Fruit fly (Drosophila melanogaster) whole organism, embryonic: ENCODE results near the gene Cipc.

Experiments
- Aef1 ChIP-seq: fragments of 200-800 bp; sonication (Bioruptor generic); IDR thresholded peaks from 3 replicates; pipeline ENCODE4 v1.3.6; 2022; ENCODE audit warnings: missing biosample characterization, missing genetic modification characterization
- Atf6 ChIP-seq: fragments of 200-800 bp; sonication (Bioruptor generic); IDR thresholded peaks from 2 replicates; pipeline ENCODE4 v1.3.6; 2022; ENCODE audit warnings: missing biosample characterization, missing genetic modification characterization
- CG10267 ChIP-seq: fragments of 200-800 bp; sonication (Bioruptor generic); optimal IDR thresholded peaks from 2 replicates; lab custom pipeline; 2018; ENCODE audit warnings: missing biosample characterization, mild to moderate bottlenecking, missing genetic modification characterization, moderate library complexity
- CG11560 ChIP-seq: fragments of 200-800 bp; sonication (Bioruptor generic); IDR thresholded peaks from 3 replicates; pipeline ENCODE4 v1.3.6; 2022; ENCODE audit warnings: missing biosample characterization, missing genetic modification characterization
- CG13287 ChIP-seq: fragments of 200-800 bp; sonication (Bioruptor generic); IDR thresholded peaks from 2 replicates; pipeline ENCODE4 v1.3.6; 2022; ENCODE audit warnings: missing biosample characterization, missing genetic modification characterization; ENCODE audit not compliant: partially characterized antibody
- CG15073 ChIP-seq: fragments of 200-800 bp; sonication (Bioruptor generic); optimal IDR thresholded peaks from 2 replicates; lab custom pipeline; 2016; ENCODE audit warnings: missing biosample characterization, missing genetic modification characterization
- CG15269 ChIP-seq: fragments of 200-800 bp; sonication (Bioruptor generic); optimal IDR thresholded peaks from 2 replicates; lab custom pipeline; 2018; ENCODE audit warnings: missing biosample characterization, mild to moderate bottlenecking, missing genetic modification characterization, moderate library complexity
- CG15601 ChIP-seq: fragments of 200-800 bp; sonication (Bioruptor generic); optimal IDR thresholded peaks from 3 replicates; lab custom pipeline; 2019; ENCODE audit warnings: missing biosample characterization, mild to moderate bottlenecking, missing genetic modification characterization, moderate library complexity
- CG16813 ChIP-seq: fragments of 200-800 bp; sonication (Bioruptor generic); IDR thresholded peaks from 3 replicates; pipeline ENCODE4 v1.3.6; 2022; ENCODE audit warnings: missing biosample characterization, missing genetic modification characterization; ENCODE audit not compliant: partially characterized antibody
- CG2678 ChIP-seq: fragments of 200-800 bp; sonication (Bioruptor generic); optimal IDR thresholded peaks from 3 replicates; lab custom pipeline; 2019; ENCODE audit warnings: missing biosample characterization, mild to moderate bottlenecking, missing genetic modification characterization, moderate library complexity
- CG2712 ChIP-seq: fragments of 200-800 bp; optimal IDR thresholded peaks from 3 replicates; lab custom pipeline; 2019; ENCODE audit warnings: missing biosample characterization, mild to moderate bottlenecking, missing genetic modification characterization, moderate library complexity
- CG3281 ChIP-seq: fragments of 200-800 bp; sonication (Bioruptor generic); optimal IDR thresholded peaks from 3 replicates; lab custom pipeline; 2017; ENCODE audit warnings: missing biosample characterization, mild to moderate bottlenecking, missing genetic modification characterization
- CG3847 ChIP-seq: fragments of 200-800 bp; sonication (Bioruptor generic); IDR thresholded peaks from 2 replicates; pipeline ENCODE4 v1.3.6; 2022; ENCODE audit warnings: missing biosample characterization, missing genetic modification characterization
- CG3995 ChIP-seq: fragments of 200-800 bp; sonication (Bioruptor generic); optimal IDR thresholded peaks from 3 replicates; lab custom pipeline; 2016; ENCODE audit warnings: missing biosample characterization, missing genetic modification characterization
- CG6272 ChIP-seq: fragments of 200-800 bp; sonication (Bioruptor generic); IDR thresholded peaks from 2 replicates; pipeline ENCODE4 v1.3.6; 2022; ENCODE audit warnings: missing biosample characterization, missing genetic modification characterization
- CG6689 ChIP-seq: fragments of 200-800 bp; sonication (Bioruptor generic); IDR thresholded peaks from 2 replicates; pipeline ENCODE4 v1.3.6; 2022; ENCODE audit warnings: missing biosample characterization, missing genetic modification characterization
- CG7987 ChIP-seq: fragments of 200-800 bp; sonication (Bioruptor generic); optimal IDR thresholded peaks from 2 replicates; lab custom pipeline; 2018; ENCODE audit warnings: missing biosample characterization, mild to moderate bottlenecking, missing genetic modification characterization, moderate library complexity
- CG9932 ChIP-seq: fragments of 200-800 bp; sonication (Bioruptor generic); IDR thresholded peaks from 2 replicates; pipeline ENCODE4 v1.3.6; 2022; ENCODE audit warnings: missing biosample characterization, missing genetic modification characterization
- CoRest ChIP-seq: fragments of 200-800 bp; sonication (Bioruptor generic); optimal IDR thresholded peaks from 3 replicates; lab custom pipeline; 2018; ENCODE audit warnings: missing biosample characterization, mild to moderate bottlenecking, missing genetic modification characterization, moderate library complexity
- D ChIP-seq, 2 experiments: fragments of 200-800 bp in 1 of 2; fragments of >200 bp in 1 of 2; sonication (Bioruptor generic) in 1 of 2; optimal IDR thresholded peaks; 2 replicates in 1 of 2; 3 replicates in 1 of 2; lab custom pipeline; 2017; ENCODE audit warnings: mild to moderate bottlenecking in 1 of 2, missing biosample characterization in 1 of 2, missing genetic modification characterization in 1 of 2, missing genetic modification reagents in 1 of 2
- D19B ChIP-seq: fragments of 200-800 bp; sonication (Bioruptor generic); optimal IDR thresholded peaks from 2 replicates; lab custom pipeline; 2017; ENCODE audit warnings: missing biosample characterization, mild to moderate bottlenecking, missing genetic modification characterization
- Dad ChIP-seq: fragments of 200-800 bp; sonication (Bioruptor generic); optimal IDR thresholded peaks from 3 replicates; lab custom pipeline; 2016; ENCODE audit warnings: missing biosample characterization, missing genetic modification characterization
- Dfd ChIP-seq, 2 experiments: fragments of >200 bp; optimal IDR thresholded peaks; 2 replicates each; lab custom pipeline; 2017; ENCODE audit warnings: missing biosample characterization in 2 of 2, missing genetic modification characterization in 2 of 2
- Ets97D ChIP-seq: fragments of 200-800 bp; sonication (Bioruptor generic); optimal IDR thresholded peaks from 3 replicates; lab custom pipeline; 2016; ENCODE audit warnings: missing biosample characterization, missing genetic modification characterization
- Fer1 ChIP-seq: fragments of 200-800 bp; sonication (Bioruptor generic); optimal IDR thresholded peaks from 2 replicates; lab custom pipeline; 2017; ENCODE audit warnings: missing biosample characterization, mild to moderate bottlenecking, missing genetic modification characterization
- Hey ChIP-seq: fragments of 200-800 bp; sonication (Bioruptor generic); optimal IDR thresholded peaks from 3 replicates; lab custom pipeline; 2018; ENCODE audit warnings: missing biosample characterization, mild to moderate bottlenecking, missing genetic modification characterization
- HmgZ ChIP-seq: fragments of 200-800 bp; sonication (Bioruptor generic); optimal IDR thresholded peaks from 2 replicates; lab custom pipeline; 2018; ENCODE audit warnings: missing biosample characterization, mild to moderate bottlenecking, missing genetic modification characterization
- Hr78 ChIP-seq, 2 experiments: fragments of 200-800 bp in 1 of 2; fragments of >200 bp in 1 of 2; sonication (Bioruptor generic) in 1 of 2; optimal IDR thresholded peaks; 2 replicates each; lab custom pipeline; 2017 to 2019; ENCODE audit warnings: missing biosample characterization in 2 of 2, missing genetic modification characterization in 2 of 2, mild to moderate bottlenecking in 1 of 2, moderate library complexity in 1 of 2
- MBD-R2 ChIP-seq: fragments of 200-800 bp; sonication (Bioruptor generic); IDR thresholded peaks from 2 replicates; pipeline ENCODE4 v1.3.6; 2022; ENCODE audit warnings: missing biosample characterization, missing genetic modification characterization
- NK7.1 ChIP-seq: fragments of 200-800 bp; sonication (Bioruptor generic); optimal IDR thresholded peaks from 3 replicates; lab custom pipeline; 2016; ENCODE audit warnings: missing biosample characterization, missing genetic modification characterization
- Ssrp ChIP-seq: fragments of 200-800 bp; sonication (Bioruptor generic); optimal IDR thresholded peaks from 2 replicates; lab custom pipeline; 2018; ENCODE audit warnings: missing biosample characterization, mild to moderate bottlenecking, missing genetic modification characterization, moderate library complexity
- abd-A ChIP-seq: fragments of 200-800 bp; sonication (Bioruptor generic); optimal IDR thresholded peaks from 3 replicates; lab custom pipeline; 2019; ENCODE audit warnings: missing biosample characterization, mild to moderate bottlenecking, missing genetic modification characterization, moderate library complexity
- az2 ChIP-seq: fragments of 200-800 bp; sonication (Bioruptor generic); optimal IDR thresholded peaks from 3 replicates; lab custom pipeline; 2016; ENCODE audit warnings: missing biosample characterization, missing genetic modification characterization
- cg ChIP-seq: fragments of 200-800 bp; sonication (Bioruptor generic); optimal IDR thresholded peaks from 3 replicates; lab custom pipeline; 2019; ENCODE audit warnings: missing biosample characterization, mild to moderate bottlenecking, missing genetic modification characterization, moderate library complexity
- ci ChIP-seq: fragments of 200-800 bp; sonication (Bioruptor generic); IDR thresholded peaks from 3 replicates; pipeline ENCODE4 v1.3.6; 2022; ENCODE audit warnings: missing biosample characterization, missing genetic modification characterization
- crc ChIP-seq: fragments of 200-800 bp; sonication (Bioruptor generic); optimal IDR thresholded peaks from 2 replicates; lab custom pipeline; 2016; ENCODE audit warnings: missing biosample characterization, missing genetic modification characterization
- croc ChIP-seq: fragments of 200-800 bp; sonication (Bioruptor generic); conservative IDR thresholded peaks from 3 replicates; pipeline ENCODE4 v1.3.6; 2022; ENCODE audit warnings: missing biosample characterization, missing genetic modification characterization
- dan ChIP-seq: fragments of 200-800 bp; sonication (Bioruptor generic); IDR thresholded peaks from 2 replicates; pipeline ENCODE4 v1.3.6; 2022; ENCODE audit warnings: missing biosample characterization, missing genetic modification characterization
- eyg ChIP-seq: fragments of 200-800 bp; sonication (Bioruptor generic); optimal IDR thresholded peaks from 3 replicates; lab custom pipeline; 2016; ENCODE audit warnings: missing biosample characterization, missing genetic modification characterization
- ham ChIP-seq: fragments of 200-800 bp; sonication (Bioruptor generic); IDR thresholded peaks from 2 replicates; pipeline ENCODE4 v1.3.6; 2022; ENCODE audit warnings: missing biosample characterization, missing genetic modification characterization
- hbn ChIP-seq: fragments of 200-800 bp; sonication (Bioruptor generic); IDR thresholded peaks from 2 replicates; pipeline ENCODE4 v1.3.6; 2022; ENCODE audit warnings: missing biosample characterization, missing genetic modification characterization; ENCODE audit not compliant: partially characterized antibody
- mld ChIP-seq: fragments of 200-800 bp; sonication (Bioruptor generic); IDR thresholded peaks from 3 replicates; pipeline ENCODE4 v1.3.6; 2022; ENCODE audit warnings: missing biosample characterization, missing genetic modification characterization; ENCODE audit not compliant: partially characterized antibody
- oc ChIP-seq: fragments of 200-800 bp; sonication (Bioruptor generic); optimal IDR thresholded peaks from 2 replicates; lab custom pipeline; 2018; ENCODE audit warnings: missing biosample characterization, mild to moderate bottlenecking, missing genetic modification characterization, moderate library complexity
- p53 ChIP-seq: fragments of 200-800 bp; sonication (Bioruptor generic); optimal IDR thresholded peaks from 2 replicates; lab custom pipeline; 2016; ENCODE audit warnings: missing biosample characterization, missing genetic modification characterization
- prd ChIP-seq, 3 experiments: fragments of >200 bp in 2 of 3; fragments of 200-800 bp in 1 of 3; sonication (Bioruptor generic) in 1 of 3; optimal IDR thresholded peaks in 2 of 3; IDR thresholded peaks in 1 of 3; 2 replicates in 2 of 3; 3 replicates in 1 of 3; pipeline versions ENCODE4 v1.3.6 to Lab custom; 2017 to 2022; ENCODE audit warnings: missing biosample characterization in 1 of 3, missing genetic modification characterization in 1 of 3
- salm ChIP-seq: fragments of 200-800 bp; sonication (Bioruptor generic); optimal IDR thresholded peaks from 2 replicates; lab custom pipeline; 2018; ENCODE audit warnings: missing biosample characterization, mild to moderate bottlenecking, missing genetic modification characterization
- scrt ChIP-seq: fragments of 200-800 bp; sonication (Bioruptor generic); optimal IDR thresholded peaks from 2 replicates; lab custom pipeline; 2018; ENCODE audit warnings: missing biosample characterization, mild to moderate bottlenecking, missing genetic modification characterization, moderate library complexity
- ssp ChIP-seq: fragments of 200-800 bp; sonication (Bioruptor generic); IDR thresholded peaks from 2 replicates; pipeline ENCODE4 v1.3.6; 2022; ENCODE audit warnings: missing biosample characterization, missing genetic modification characterization
- vvl ChIP-seq: fragments of 200-800 bp; sonication (Bioruptor generic); IDR thresholded peaks from 2 replicates; pipeline ENCODE4 v1.3.6; 2022; ENCODE audit warnings: missing biosample characterization, missing genetic modification characterization

Gene Cipc

dm6 chr3R:26105924-26106494, 659 bp upstream of the Cipc start (continued):
- TF ChIP-seq CG7987: no peak
- no peak for TF ChIP-seq eyg (GFP tag; lab: Kevin White, UChicago)
- TF ChIP-seq CG10267 (tag; lab: Kevin White, UChicago): peak; percentile 2
- TF ChIP-seq Aef1: peak; percentile 80
- no peak for TF ChIP-seq salm (tag; lab: Kevin White, UChicago)
- no peak; the same call in 1 of the 2 replicates for TF ChIP-seq dan (GFP tag; lab: Robert Waterston, UW)
- TF ChIP-seq p53: no peak
- TF ChIP-seq D19B (GFP tag; lab: Kevin White, UChicago): peak; percentile 50
- TF ChIP-seq CG15269 (tag; lab: Kevin White, UChicago): peak; percentile 52
- no peak for TF ChIP-seq crc (GFP tag; lab: Kevin White, UChicago)
- TF ChIP-seq CG9932 (GFP tag; lab: Robert Waterston, UW): peak; percentile 72
- TF ChIP-seq HmgZ (tag; lab: Kevin White, UChicago): no peak
- TF ChIP-seq CG15073 (GFP tag; lab: Kevin White, UChicago): no peak
- no peak for TF ChIP-seq Dfd (GFP tag; optimal IDR thresholded peaks at IDR 0.05; lab: Kevin White, UChicago)
- TF ChIP-seq ci (GFP tag; lab: Robert Waterston, UW): peak; percentile 83
- no peak for TF ChIP-seq oc
- peak; percentile 77 for TF ChIP-seq MBD-R2
- peak; percentile 74 for TF ChIP-seq Atf6 (GFP tag; lab: Robert Waterston, UW)
- TF ChIP-seq ham (GFP tag; lab: Robert Waterston, UW): no peak
- peak in 1 of 2 experiments; percentile 2 for TF ChIP-seq Hr78 (GFP tag; optimal IDR thresholded peaks at IDR 0.05; lab: Kevin White, UChicago)
- TF ChIP-seq CG16813 (GFP tag; lab: Robert Waterston, UW): no peak
- TF ChIP-seq CG6689 (GFP tag; lab: Robert Waterston, UW): peak; percentile 66
- TF ChIP-seq Hey (tag; lab: Kevin White, UChicago): peak; percentile 98
- TF ChIP-seq abd-A (tag; lab: Kevin White, UChicago): peak; percentile 93
- no peak for TF ChIP-seq prd (optimal IDR thresholded peaks at IDR 0.05; lab: Kevin White, UChicago)
- TF ChIP-seq prd (GFP tag; IDR thresholded peaks at IDR 0.05; lab: Robert Waterston, UW): peak; percentile 83
- TF ChIP-seq Dad (GFP tag; lab: Kevin White, UChicago): no peak
- peak; percentile 75 for TF ChIP-seq CG3281 (GFP tag; lab: Kevin White, UChicago)
- peak; percentile 44; the same call in 1 of the 2 replicates for TF ChIP-seq CG6272 (GFP tag; lab: Robert Waterston, UW)
- no peak for TF ChIP-seq cg
- TF ChIP-seq CG2712 (tag; lab: Kevin White, UChicago): peak; percentile 14
- peak; percentile 89 for TF ChIP-seq Fer1 (GFP tag; lab: Kevin White, UChicago)
- TF ChIP-seq CoRest: peak; percentile 33
- no peak for TF ChIP-seq mld (GFP tag; lab: Robert Waterston, UW)
- no peak for TF ChIP-seq az2 (GFP tag; lab: Kevin White, UChicago)
- no peak for TF ChIP-seq NK7.1 (GFP tag; lab: Kevin White, UChicago)
- peak; percentile 33; the same call in 1 of the 2 replicates for TF ChIP-seq ssp (GFP tag; lab: Robert Waterston, UW)
- TF ChIP-seq vvl (GFP tag; lab: Robert Waterston, UW): peak; percentile 92
- TF ChIP-seq Ets97D (GFP tag; lab: Kevin White, UChicago): peak; percentile 32
- peak; percentile 60 for TF ChIP-seq scrt
- TF ChIP-seq Ssrp: peak; percentile 11
- peak; percentile 9; the same call in 1 of the 3 replicates for TF ChIP-seq CG11560 (tag; lab: Robert Waterston, UW)
- TF ChIP-seq CG3995 (GFP tag; lab: Kevin White, UChicago): no peak
- TF ChIP-seq CG2678 (tag; lab: Kevin White, UChicago): peak; percentile 85
- TF ChIP-seq CG15601 (tag; lab: Kevin White, UChicago): no peak
- no peak for TF ChIP-seq CG13287 (GFP tag; lab: Robert Waterston, UW)
- TF ChIP-seq D (optimal IDR thresholded peaks at IDR 0.05; lab: Kevin White, UChicago): no peak
- no peak for TF ChIP-seq D (GFP tag; optimal IDR thresholded peaks at IDR 0.05; lab: Kevin White, UChicago)
- peak; percentile 70 for TF ChIP-seq CG3847 (GFP tag; lab: Robert Waterston, UW)
- TF ChIP-seq hbn (GFP tag; lab: Robert Waterston, UW): no peak
- 0 out of 3 replicates have a peak, but pooled peaks have one; percentile 25 for TF ChIP-seq croc
